Worm (Caenorhabditis elegans) whole organism, L3 larva: ENCODE results near the gene srw-24.

Experiments
- egl-27 ChIP-seq: sonication (generic microtip); optimal IDR thresholded peaks from 4 replicates; lab custom pipeline; 2017; ENCODE audit warnings: missing biosample characterization, missing genetic modification reagents, missing genetic modification characterization
- elt-3 ChIP-seq, 3 experiments: fragments of 150-350 bp in 1 of 3; sonication (generic microtip) in 2 of 3; optimal IDR thresholded peaks; 2 replicates in 2 of 3; 4 replicates in 1 of 3; lab custom pipeline; 2014 to 2017; ENCODE audit warnings: missing biosample characterization in 3 of 3, missing genetic modification characterization in 3 of 3
- mdl-1 ChIP-seq: fragments of 150-350 bp; optimal IDR thresholded peaks from 2 replicates; lab custom pipeline; 2014; ENCODE audit warnings: missing biosample characterization, missing genetic modification characterization
- nhr-23 ChIP-seq: fragments of 150-350 bp; optimal IDR thresholded peaks from 2 replicates; lab custom pipeline; 2014; ENCODE audit warnings: missing biosample characterization, missing genetic modification reagents, missing genetic modification characterization
- snpc-4 ChIP-seq: fragments of 150-350 bp; optimal IDR thresholded peaks from 2 replicates; lab custom pipeline; 2014; ENCODE audit warnings: missing biosample characterization, missing genetic modification characterization
- ztf-11 ChIP-seq: fragments of 150-350 bp; optimal IDR thresholded peaks from 2 replicates; lab custom pipeline; 2014; ENCODE audit warnings: missing biosample characterization, missing genetic modification characterization

DNA sequence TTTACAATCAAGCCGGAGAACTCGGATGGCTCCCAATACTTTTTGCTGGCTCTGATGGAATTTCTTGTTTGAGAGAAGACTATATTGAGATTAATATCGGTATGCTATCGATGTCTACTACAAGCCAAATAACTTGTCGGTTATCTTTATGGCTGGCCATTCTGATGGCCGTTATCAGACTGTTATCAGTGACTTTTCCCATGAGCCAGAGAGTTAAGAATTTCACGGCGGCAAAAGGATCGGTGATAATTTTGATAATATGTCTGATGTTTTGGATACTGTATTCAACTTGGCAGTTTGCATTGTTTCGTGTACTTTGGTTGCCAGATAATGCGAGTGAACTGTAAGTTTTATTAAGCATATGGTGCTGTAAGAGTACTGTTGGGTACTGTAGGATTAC lies 2.4 kb downstream of the srw-24 start:
- TF ChIP-seq elt-3 (tag; optimal IDR thresholded peaks at IDR 0.05; lab: Kevin White, UChicago) (no peak), nhr-23 (no peak), ztf-11 (no peak), egl-27 (tag; lab: Kevin White, UChicago) (no peak), snpc-4 (no peak), mdl-1 (no peak)
